Fruit fly (Drosophila melanogaster): ENCODE data around the gene PK2-R1.

Gene PK2-R1

dm6 chr3R:13293148-13293756, 44.9 kb upstream of the PK2-R1 start, which contains the start of gene wntD (continued):
- TF ChIP-seq lab (GFP tag; optimal IDR thresholded peaks at IDR 0.05): no peak
- TF ChIP-seq scrt (GFP tag; optimal IDR thresholded peaks at IDR 0.05): no peak
- no peak for TF ChIP-seq CG15073 (GFP tag; optimal IDR thresholded peaks at IDR 0.05)
- no peak for TF ChIP-seq GATAe (GFP tag; conservative IDR thresholded peaks at IDR 0.05)
- TF ChIP-seq ranshi (GFP tag; IDR thresholded peaks at IDR 0.05): no peak
- TF ChIP-seq Rfx (GFP tag; IDR thresholded peaks at IDR 0.05): no peak
- no peak for TF ChIP-seq sr (GFP tag; IDR thresholded peaks at IDR 0.05)
- TF ChIP-seq CG13894 (tag; optimal IDR thresholded peaks at IDR 0.05): no peak
- no peak for TF ChIP-seq Xrp1 (GFP tag; IDR thresholded peaks at IDR 0.05)
- no peak for TF ChIP-seq salm (tag; optimal IDR thresholded peaks at IDR 0.05)
- TF ChIP-seq CG3726 (GFP tag; IDR thresholded peaks at IDR 0.05): 0 out of 3 replicates have a peak, but pooled peaks have one; percentile 12
- TF ChIP-seq jigr1 (GFP tag; IDR thresholded peaks at IDR 0.05): 0 out of 3 replicates have a peak, but pooled peaks have one; percentile 31
- no peak for TF ChIP-seq Dfd (GFP tag; optimal IDR thresholded peaks at IDR 0.05)
- TF ChIP-seq lilli (GFP tag; optimal IDR thresholded peaks at IDR 0.05): no peak
- no peak for TF ChIP-seq mld (GFP tag; IDR thresholded peaks at IDR 0.05; ENCODE audit: partially characterized antibody)
- no peak for TF ChIP-seq CG8765 (GFP tag; IDR thresholded peaks at IDR 0.05)
- peak; percentile 87 for TF ChIP-seq CG15479 (GFP tag; optimal IDR thresholded peaks at IDR 0.05)
- TF ChIP-seq CG12236 (GFP tag; optimal IDR thresholded peaks at IDR 0.05): no peak
- no peak for TF ChIP-seq ato (GFP tag; IDR thresholded peaks at IDR 0.05; ENCODE audit: partially characterized antibody)

DNA sequence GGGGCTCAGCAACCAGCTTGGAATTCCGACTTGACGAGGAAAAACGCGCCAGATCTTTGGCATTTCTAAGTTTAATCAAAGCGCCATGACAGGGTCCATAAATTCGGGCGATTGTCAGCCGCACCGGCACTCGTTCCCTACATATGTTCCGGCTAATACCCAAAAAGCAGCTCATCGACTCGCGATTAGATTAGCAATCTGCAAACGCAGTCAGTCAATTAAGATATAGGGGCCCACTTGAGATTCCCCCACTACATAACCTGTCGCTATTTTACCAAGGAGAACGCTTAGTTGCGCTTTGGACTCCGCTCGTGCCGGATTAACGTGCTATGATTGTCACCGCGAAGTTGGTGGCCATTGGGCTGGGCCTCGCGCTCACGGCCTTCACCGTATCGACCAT, 43.7 kb upstream of the PK2-R1 start, which contains the start of gene CG8773:
Gene CG8773 (plus strand): TSS at position 288 of the 400 bp plus-strand sequence.
- TF ChIP-seq CG11093 (GFP tag; IDR thresholded peaks at IDR 0.05) (no peak), CG1024 (GFP tag; IDR thresholded peaks at IDR 0.05) (no peak), CG32767 (GFP tag; IDR thresholded peaks at IDR 0.05) (no peak), wdn (GFP tag; IDR thresholded peaks at IDR 0.05) (no peak), Hey (tag; optimal IDR thresholded peaks at IDR 0.05) (peak; percentile 51), jigr1 (GFP tag; IDR thresholded peaks at IDR 0.05) (no peak), lab (GFP tag; optimal IDR thresholded peaks at IDR 0.05) (peak; percentile 8), CG10654 (GFP tag; optimal IDR thresholded peaks at IDR 0.05) (no peak), ind (GFP tag; optimal IDR thresholded peaks at IDR 0.05) (no peak), exex (tag; optimal IDR thresholded peaks at IDR 0.05) (peak; percentile 90), danr (GFP tag; IDR thresholded peaks at IDR 0.05) (no peak), vnd (GFP tag; IDR thresholded peaks at IDR 0.05; ENCODE audit: partially characterized antibody) (0 out of 3 replicates have a peak, but pooled peaks have one; percentile 41), CG15073 (GFP tag; optimal IDR thresholded peaks at IDR 0.05) (no peak), Gug (GFP tag; IDR thresholded peaks at IDR 0.05) (no peak), sug (tag; optimal IDR thresholded peaks at IDR 0.05) (peak; percentile 76), NC2β (GFP tag; optimal IDR thresholded peaks at IDR 0.05) (no peak), kay (GFP tag; optimal IDR thresholded peaks at IDR 0.05) (no peak), mirr (GFP tag; optimal IDR thresholded peaks at IDR 0.05) (peak; percentile 57), HmgD (GFP tag; optimal IDR thresholded peaks at IDR 0.05) (no peak), CG11696 (GFP tag; IDR thresholded peaks at IDR 0.05) (no peak), CG34376 (GFP tag; optimal IDR thresholded peaks at IDR 0.05) (peak; percentile 66), grn (GFP tag; optimal IDR thresholded peaks at IDR 0.05) (peak; percentile 14), GATAe (GFP tag; conservative IDR thresholded peaks at IDR 0.05) (peak; percentile 44; the same call in 1 of the 2 replicates), CG18599 (GFP tag; optimal IDR thresholded peaks at IDR 0.05) (peak; percentile 21), CG10565 (GFP tag; optimal IDR thresholded peaks at IDR 0.05) (no peak), sd (tag; optimal IDR thresholded peaks at IDR 0.05) (peak; percentile 77)

Measured in whole organism, embryonic.